Worm (Caenorhabditis elegans): Measurements from ENCODE around the gene mdt-28.

Gene mdt-28

DNA sequence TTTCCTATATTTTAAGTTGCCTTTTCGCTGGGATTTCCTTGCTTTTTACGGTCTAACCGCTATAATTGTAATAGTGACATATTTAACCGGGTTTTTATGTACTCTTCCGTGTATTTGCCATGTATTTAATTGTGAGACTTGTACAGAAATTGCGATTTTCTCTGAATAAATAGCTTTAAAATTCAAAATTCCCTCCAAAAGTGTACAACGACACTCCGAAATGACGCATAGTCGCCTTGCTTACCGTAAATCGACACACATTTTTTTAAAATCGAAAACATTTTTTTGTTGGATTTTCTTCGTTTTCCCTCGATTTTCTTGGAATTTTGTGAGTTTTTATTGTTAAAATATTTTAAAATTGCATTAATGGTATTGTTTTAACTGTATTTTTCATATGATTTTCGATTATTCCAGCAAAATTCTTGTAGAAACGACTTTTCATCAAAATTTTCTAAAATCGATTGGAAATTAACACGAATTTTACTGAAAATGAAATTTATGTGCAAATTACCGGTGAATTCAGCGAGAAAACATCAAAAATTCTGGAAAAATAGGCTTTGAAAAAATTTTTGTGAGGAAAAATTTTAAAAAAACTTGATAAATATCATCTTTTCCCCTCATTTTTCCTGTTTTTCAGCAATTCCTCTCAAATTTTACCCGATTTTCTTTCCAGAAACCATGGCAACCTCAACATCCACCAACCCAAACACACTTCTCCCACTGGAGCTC, 5.3 kb downstream of the mdt-28 start, which contains the start of gene lsm-5:
Gene lsm-5, plus strand, starts transcription at position 679 of the 729 bp plus-strand sequence.
- TF ChIP-seq him-1 (tag; optimal IDR thresholded peaks at IDR 0.05) (no peak), W03F9.2 (tag; optimal IDR thresholded peaks at IDR 0.05) (no peak), dao-5 (tag; optimal IDR thresholded peaks at IDR 0.05) (no peak)

DNA sequence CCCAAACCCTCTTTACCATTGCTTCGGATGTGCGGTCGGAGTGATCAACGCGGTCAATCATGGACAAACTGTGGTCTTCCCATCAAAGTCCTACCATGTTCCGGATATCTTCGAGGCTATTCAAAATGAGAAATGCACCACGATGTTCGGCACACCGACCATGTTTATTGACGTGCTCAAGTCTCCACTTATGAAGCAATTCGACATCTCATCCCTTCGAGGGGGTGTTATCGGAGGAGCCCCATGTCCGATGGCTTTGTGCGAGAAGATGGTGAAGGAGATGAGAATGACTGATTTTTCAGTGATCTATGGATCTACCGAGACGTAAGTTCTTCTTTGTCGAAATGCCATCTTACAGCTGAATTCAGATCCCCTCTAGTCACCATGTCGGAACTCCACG, 6.8 kb downstream of the mdt-28 start:
- no peak for TF ChIP-seq W03F9.2 (tag; optimal IDR thresholded peaks at IDR 0.05)
- no peak for TF ChIP-seq dao-5 (tag; optimal IDR thresholded peaks at IDR 0.05)
- no peak for TF ChIP-seq him-1 (tag; optimal IDR thresholded peaks at IDR 0.05)

DNA sequence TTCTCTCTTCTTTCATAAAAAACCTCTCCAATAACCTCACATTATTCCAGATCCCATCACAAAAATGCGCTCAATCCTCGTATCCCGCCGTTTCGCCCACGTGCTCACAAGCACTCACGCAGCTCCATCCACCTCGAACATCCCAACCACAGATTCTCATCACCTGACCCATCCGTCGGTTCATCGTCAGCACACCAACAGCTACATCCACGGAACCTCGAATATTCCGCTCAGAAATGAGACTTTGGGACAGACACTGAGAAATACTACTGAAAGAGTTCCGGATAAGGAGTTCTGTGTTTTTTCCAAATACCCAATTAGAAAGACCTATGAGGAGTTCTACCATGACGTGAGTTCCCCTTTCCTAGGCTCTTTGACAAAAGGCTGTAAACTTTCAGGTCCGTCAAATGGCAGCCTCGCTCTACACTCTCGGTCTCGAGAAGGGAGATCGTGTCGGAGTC, 7.8 kb downstream of the mdt-28 start, which contains the start of gene acs-2:
Gene acs-2, plus strand, starts transcription at position 51 of the 461 bp plus-strand sequence.
- TF ChIP-seq him-1 (tag; optimal IDR thresholded peaks at IDR 0.05) (no peak), W03F9.2 (tag; optimal IDR thresholded peaks at IDR 0.05) (no peak), dao-5 (tag; optimal IDR thresholded peaks at IDR 0.05) (no peak)

DNA sequence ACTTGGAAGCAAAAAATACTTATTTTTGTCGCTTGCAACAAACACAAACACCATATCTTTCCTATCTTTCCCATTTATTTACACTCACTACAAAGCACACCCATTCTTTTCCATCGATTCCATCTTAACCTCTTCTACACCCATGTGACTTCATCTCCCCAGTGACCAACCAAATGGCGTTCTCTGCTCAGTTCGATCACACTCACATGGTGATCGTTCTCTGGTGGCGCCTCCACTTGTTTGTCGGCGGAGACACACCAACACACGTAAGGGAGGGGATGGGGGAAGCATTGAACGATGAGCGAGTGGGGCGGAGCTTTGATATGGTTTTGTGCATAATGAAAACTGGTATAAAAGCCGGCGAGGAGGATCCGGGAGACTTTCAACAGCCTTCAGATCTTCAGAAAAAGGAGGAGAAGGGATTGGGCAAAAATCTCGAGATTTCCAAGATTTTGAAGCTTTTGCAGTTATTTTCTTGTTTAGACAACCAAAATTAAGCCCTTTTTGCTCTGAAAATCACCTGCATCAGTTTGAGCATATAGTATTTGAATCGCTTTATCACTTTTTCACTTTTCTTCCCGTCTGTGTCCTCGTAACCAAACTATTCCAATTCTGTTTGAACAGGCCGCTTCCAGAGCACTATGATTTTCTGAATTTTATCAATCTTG, 8.6 kb downstream of the mdt-28 start:
- TF ChIP-seq dao-5 (tag; optimal IDR thresholded peaks at IDR 0.05): no peak
- peak; percentile 22 for TF ChIP-seq him-1 (tag; optimal IDR thresholded peaks at IDR 0.05)
- TF ChIP-seq W03F9.2 (tag; optimal IDR thresholded peaks at IDR 0.05): no peak

DNA sequence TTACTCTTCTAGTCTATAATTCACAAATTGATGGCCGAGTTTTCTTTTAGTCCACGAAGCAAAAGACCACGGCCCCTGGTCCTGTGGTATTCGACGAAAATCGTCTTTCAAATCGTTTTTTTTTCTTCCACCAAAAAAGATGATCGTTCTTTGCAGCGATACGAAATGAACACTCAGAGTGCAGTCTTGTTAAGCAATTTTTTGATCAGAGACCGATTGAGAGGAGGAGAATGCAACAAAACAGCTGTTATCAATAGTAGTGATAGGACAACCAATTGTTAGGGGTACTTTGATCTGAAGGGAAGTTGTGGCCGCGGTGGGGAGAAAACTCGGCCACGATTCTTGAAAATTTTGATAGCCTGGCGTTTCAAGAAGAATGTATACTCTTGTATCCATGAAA, 11.2 kb downstream of the mdt-28 start:
- TF ChIP-seq him-1 (tag; optimal IDR thresholded peaks at IDR 0.05) (no peak), dao-5 (tag; optimal IDR thresholded peaks at IDR 0.05) (no peak), W03F9.2 (tag; optimal IDR thresholded peaks at IDR 0.05) (no peak)

DNA sequence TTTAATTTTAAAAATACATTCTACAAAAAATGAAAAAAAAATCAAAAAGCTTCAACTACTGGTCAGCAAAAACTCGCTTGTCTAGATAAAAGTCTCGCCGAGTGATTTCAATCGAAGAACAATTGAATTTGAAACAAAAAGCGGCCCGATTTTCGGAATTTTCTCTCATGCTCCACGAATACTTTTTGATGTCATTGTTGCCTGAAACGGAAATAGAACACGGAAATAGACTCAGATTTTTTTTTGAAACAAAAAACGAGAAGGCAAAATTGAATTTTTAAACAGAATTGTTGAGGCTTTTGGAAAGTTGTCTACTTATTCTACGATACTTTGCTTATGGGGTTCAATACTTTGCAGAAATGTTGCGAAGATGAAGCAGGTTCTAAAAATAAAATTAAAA, 11.7 kb downstream of the mdt-28 start:
- no peak for TF ChIP-seq dao-5 (tag; optimal IDR thresholded peaks at IDR 0.05)
- TF ChIP-seq him-1 (tag; optimal IDR thresholded peaks at IDR 0.05): no peak
- no peak for TF ChIP-seq W03F9.2 (tag; optimal IDR thresholded peaks at IDR 0.05)

DNA sequence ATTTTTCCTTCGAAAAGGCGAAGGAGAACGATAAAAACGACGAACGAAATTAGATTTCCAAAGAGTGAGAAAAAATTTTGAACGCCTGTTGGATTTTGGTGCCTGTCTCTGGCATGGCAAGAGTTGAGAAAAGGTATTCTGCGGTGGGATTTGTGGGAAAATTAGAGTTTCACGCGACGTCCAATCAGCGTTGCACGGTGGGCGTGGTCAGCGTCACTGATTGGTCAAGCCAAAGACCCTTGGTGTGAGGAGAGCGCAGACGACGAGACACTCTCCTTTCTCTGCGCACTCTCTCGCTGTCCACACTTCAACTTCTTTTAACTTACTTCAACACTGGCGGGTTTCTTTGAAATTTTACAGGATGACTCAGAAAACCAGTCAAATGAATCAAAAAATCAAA, 12.7 kb downstream of the mdt-28 start:
- no peak for TF ChIP-seq W03F9.2 (tag; optimal IDR thresholded peaks at IDR 0.05)
- TF ChIP-seq dao-5 (tag; optimal IDR thresholded peaks at IDR 0.05): no peak
- TF ChIP-seq him-1 (tag; optimal IDR thresholded peaks at IDR 0.05): no peak

DNA sequence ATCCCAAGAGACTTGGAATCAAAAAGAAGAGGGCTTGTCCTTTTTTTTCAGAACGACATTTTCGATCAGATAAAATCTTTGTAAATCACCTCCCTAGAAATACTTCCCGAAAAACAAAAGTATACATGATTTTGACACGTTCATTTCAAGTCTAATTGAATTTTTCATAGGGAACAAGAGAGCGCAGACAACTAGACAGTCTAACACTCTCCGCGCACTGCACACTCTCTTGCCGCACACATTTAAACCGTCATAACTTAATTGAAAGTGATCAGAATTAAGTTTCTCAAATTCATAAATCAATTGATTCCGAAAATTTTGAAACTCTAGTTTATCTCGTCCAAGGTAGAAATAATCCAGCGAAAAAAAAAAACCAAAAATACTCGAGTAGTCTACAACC, 15.5 kb downstream of the mdt-28 start:
- TF ChIP-seq dao-5 (tag; optimal IDR thresholded peaks at IDR 0.05): no peak
- TF ChIP-seq him-1 (tag; optimal IDR thresholded peaks at IDR 0.05): no peak
- TF ChIP-seq W03F9.2 (tag; optimal IDR thresholded peaks at IDR 0.05): no peak

DNA sequence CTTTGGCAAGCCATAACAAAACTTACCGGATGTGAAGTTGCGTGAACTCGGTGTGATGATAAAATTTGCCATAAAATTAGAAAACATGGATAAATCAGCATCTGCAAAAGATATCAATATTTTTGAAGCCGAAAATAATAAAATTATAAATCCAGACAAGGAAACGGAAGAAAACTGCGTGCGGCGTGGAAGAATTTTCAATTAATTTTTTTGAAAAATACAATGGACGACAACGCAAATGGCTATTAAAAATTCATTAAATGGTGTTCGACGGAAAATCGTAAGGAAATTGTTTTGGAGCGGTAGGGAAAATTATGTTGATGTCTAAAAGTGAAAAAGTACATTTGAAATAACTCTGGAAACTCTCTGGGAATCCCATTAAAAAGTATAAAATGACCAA, 16.2 kb downstream of the mdt-28 start, which contains the start of gene acr-18:
Gene acr-18, minus strand, starts transcription at position 101 of the 400 bp plus-strand sequence.
- TF ChIP-seq dao-5 (tag; optimal IDR thresholded peaks at IDR 0.05) (no peak), him-1 (tag; optimal IDR thresholded peaks at IDR 0.05) (no peak), W03F9.2 (tag; optimal IDR thresholded peaks at IDR 0.05) (no peak)

DNA sequence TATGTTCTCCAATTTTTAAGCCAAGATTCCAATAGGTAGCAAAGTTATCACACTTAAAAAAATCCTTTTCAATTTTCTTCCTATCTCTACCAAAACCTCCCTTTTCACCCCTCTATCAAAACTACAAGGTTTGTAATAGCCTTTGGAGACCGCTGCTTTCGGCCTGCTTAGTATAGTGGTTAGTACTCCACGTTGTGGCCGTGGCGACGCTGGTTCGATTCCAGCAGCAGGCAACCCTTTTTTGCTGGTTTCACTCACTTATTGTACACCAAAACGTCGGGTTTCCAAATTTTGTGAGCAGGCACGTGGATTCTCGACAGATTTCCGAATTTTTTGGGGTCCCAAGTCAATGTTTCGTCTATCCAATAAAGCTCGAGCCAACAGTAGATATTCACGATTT, 21.3 kb downstream of the mdt-28 start:
- TF ChIP-seq him-1 (tag; optimal IDR thresholded peaks at IDR 0.05) (no peak), W03F9.2 (tag; optimal IDR thresholded peaks at IDR 0.05) (no peak), dao-5 (tag; optimal IDR thresholded peaks at IDR 0.05) (no peak)

DNA sequence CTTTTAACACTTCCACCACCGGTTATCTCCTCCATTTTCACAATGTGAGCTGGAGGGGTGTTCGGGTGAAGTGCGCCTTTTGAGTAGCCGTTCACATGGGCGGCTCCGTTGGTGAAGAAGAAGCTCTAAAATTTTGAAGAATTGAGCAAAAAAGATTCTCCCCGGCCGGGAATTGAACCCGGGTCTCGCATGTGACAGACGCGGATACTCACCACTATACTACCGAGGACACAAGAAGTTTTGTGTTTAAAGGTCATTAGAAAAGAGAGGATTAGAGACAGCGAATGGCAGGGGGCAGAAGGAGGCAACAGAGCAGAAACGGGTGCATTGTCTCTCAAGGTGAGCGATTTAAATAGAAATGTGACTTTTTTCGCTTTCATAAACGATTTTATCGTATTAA, 23.6 kb downstream of the mdt-28 start:
- TF ChIP-seq dao-5 (tag; optimal IDR thresholded peaks at IDR 0.05): no peak
- TF ChIP-seq him-1 (tag; optimal IDR thresholded peaks at IDR 0.05): peak; percentile 37
- no peak for TF ChIP-seq W03F9.2 (tag; optimal IDR thresholded peaks at IDR 0.05)

DNA sequence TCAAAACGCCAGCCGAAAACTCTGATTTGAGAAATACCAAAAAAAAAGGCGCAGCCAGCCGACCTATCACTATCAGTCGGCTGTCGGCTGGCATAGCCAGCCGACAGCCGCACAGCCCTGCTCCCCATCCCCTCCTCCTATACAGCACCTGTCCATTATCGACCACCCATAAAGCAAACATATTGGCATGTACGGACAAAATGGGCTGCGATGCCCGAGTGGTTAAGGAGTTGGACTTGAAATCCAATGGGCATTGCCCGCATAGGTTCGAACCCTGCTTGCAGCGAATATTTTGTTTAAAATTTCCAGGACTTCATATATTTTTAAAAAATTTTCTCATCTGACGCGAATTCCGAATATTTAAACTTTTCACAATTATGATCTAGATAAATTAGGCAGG, 24.8 kb downstream of the mdt-28 start:
- TF ChIP-seq dao-5 (tag; optimal IDR thresholded peaks at IDR 0.05) (no peak), him-1 (tag; optimal IDR thresholded peaks at IDR 0.05) (no peak), W03F9.2 (tag; optimal IDR thresholded peaks at IDR 0.05) (no peak)

DNA sequence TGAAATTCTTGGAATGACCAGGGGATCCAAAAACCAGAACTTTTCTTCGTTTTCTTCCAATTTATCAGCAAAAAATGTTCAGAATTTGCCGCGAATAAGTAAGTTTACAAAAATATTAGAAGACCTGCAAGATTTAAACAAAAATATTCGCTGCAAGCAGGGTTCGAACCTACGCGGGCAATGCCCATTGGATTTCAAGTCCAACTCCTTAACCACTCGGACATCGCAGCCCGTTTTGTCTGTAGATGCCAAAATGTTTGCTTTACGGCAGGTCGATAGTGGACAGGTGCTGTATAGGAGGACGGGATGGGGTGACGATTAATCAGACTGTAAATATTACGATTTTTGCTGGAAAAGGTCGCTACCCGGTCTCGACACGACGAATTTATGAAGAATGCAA, 27.5 kb downstream of the mdt-28 start:
- TF ChIP-seq him-1 (tag; optimal IDR thresholded peaks at IDR 0.05) (no peak), W03F9.2 (tag; optimal IDR thresholded peaks at IDR 0.05) (no peak), dao-5 (tag; optimal IDR thresholded peaks at IDR 0.05) (no peak)

DNA sequence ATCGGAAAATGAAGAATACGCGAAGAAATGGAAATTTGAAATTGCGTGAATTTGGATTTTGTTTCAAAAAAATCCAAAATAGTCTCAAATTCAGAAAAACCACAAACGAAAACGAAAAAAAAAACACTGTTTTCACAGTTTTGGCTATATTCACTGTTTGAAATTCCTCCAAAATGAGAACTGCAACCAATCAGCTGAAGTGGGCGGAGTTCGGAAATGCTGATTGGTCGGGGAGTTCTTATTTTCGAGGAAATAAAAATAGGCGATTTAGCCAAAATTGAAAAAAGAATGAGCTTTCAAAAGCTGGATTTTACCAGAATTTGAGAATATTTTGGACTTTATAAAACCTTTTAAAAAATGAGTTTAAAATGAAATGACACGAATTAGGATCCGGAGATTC, 30.3 kb downstream of the mdt-28 start, which contains the start of gene glb-14:
Gene glb-14, minus strand, starts transcription at position 97 of the 400 bp plus-strand sequence.
- TF ChIP-seq dao-5 (tag; optimal IDR thresholded peaks at IDR 0.05): no peak
- no peak for TF ChIP-seq W03F9.2 (tag; optimal IDR thresholded peaks at IDR 0.05)
- TF ChIP-seq him-1 (tag; optimal IDR thresholded peaks at IDR 0.05): no peak
